Worm (Caenorhabditis elegans) whole organism, L1 larva: Measurements from ENCODE around the gene F54B11.5.

Experiments used
- aly-2 ChIP-seq: fragments of 150-350 bp; optimal IDR thresholded peaks from 2 replicates; lab custom pipeline; 2014; ENCODE audit warnings: missing biosample characterization, missing genetic modification characterization
- ama-1 ChIP-seq: fragments of 150-350 bp; optimal IDR thresholded peaks from 2 replicates; lab custom pipeline; 2014
- ceh-63 ChIP-seq: fragments of 200-800 bp; sonication (Bioruptor generic); optimal IDR thresholded peaks from 2 replicates; lab custom pipeline; 2018; ENCODE audit warnings: mild to moderate bottlenecking, missing genetic modification characterization, missing compliant biosample characterization
- ceh-8 ChIP-seq: fragments of 200-800 bp; sonication (Bioruptor generic); optimal IDR thresholded peaks from 2 replicates; lab custom pipeline; 2018; ENCODE audit warnings: mild to moderate bottlenecking, missing genetic modification characterization, moderate library complexity, missing compliant biosample characterization
- ces-1 ChIP-seq: fragments of 150-350 bp; optimal IDR thresholded peaks from 2 replicates; lab custom pipeline; 2014; ENCODE audit warnings: missing biosample characterization, missing genetic modification reagents, missing genetic modification characterization
- lir-3 ChIP-seq: sonication (generic microtip); optimal IDR thresholded peaks from 2 replicates; lab custom pipeline; 2016; ENCODE audit warnings: mild to moderate bottlenecking, missing genetic modification characterization, moderate library complexity, missing compliant biosample characterization; ENCODE audit not compliant: poor library complexity
- nhr-237 ChIP-seq: fragments of 150-350 bp; optimal IDR thresholded peaks from 2 replicates; lab custom pipeline; 2014; ENCODE audit warnings: missing biosample characterization, missing genetic modification characterization
- nhr-76 ChIP-seq: sonication (generic microtip); optimal IDR thresholded peaks from 2 replicates; lab custom pipeline; 2017; ENCODE audit warnings: missing biosample characterization, missing genetic modification characterization
- nhr-90 ChIP-seq: sonication (generic microtip); optimal IDR thresholded peaks from 2 replicates; lab custom pipeline; 2016; ENCODE audit warnings: mild to moderate bottlenecking, missing genetic modification characterization, missing compliant biosample characterization; ENCODE audit not compliant: poor library complexity
- pag-3 ChIP-seq: sonication (generic microtip); optimal IDR thresholded peaks from 2 replicates; lab custom pipeline; 2017; ENCODE audit warnings: missing genetic modification characterization, mild to moderate bottlenecking, missing compliant biosample characterization, antibody characterized with exemption, borderline replicate concordance; ENCODE audit not compliant: insufficient read depth
- snpc-4 ChIP-seq: fragments of 150-350 bp; optimal IDR thresholded peaks from 2 replicates; lab custom pipeline; 2014; ENCODE audit warnings: missing biosample characterization, missing genetic modification characterization
- unc-130 ChIP-seq: fragments of 150-350 bp; optimal IDR thresholded peaks from 2 replicates; lab custom pipeline; 2017; ENCODE audit warnings: missing biosample characterization, missing genetic modification characterization, inconsistent platforms
- ztf-11 ChIP-seq, 2 experiments: sonication (generic microtip); optimal IDR thresholded peaks; 2 replicates each; lab custom pipeline; 2016 to 2017; ENCODE audit warnings: missing genetic modification characterization in 2 of 2, missing biosample characterization in 1 of 2, missing compliant biosample characterization in 1 of 2
- ztf-4 ChIP-seq: fragments of 150-350 bp; optimal IDR thresholded peaks from 2 replicates; lab custom pipeline; 2014; ENCODE audit warnings: missing biosample characterization, missing genetic modification characterization

ce11 chrX:13544544-13545021, 51.3 kb downstream of the F54B11.5 start:
- TF ChIP-seq ama-1: peak; percentile 68
- no peak for TF ChIP-seq ceh-63 (GFP tag; lab: Kevin White, UChicago)
- TF ChIP-seq pag-3 (tag; lab: Kevin White, UChicago): no peak
- TF ChIP-seq unc-130 (tag; lab: Kevin White, UChicago): no peak
- TF ChIP-seq nhr-90 (tag; lab: Kevin White, UChicago): peak; percentile 22
- no peak for TF ChIP-seq ces-1 (GFP tag; lab: Kevin White, UChicago)
- TF ChIP-seq ztf-11 (tag; optimal IDR thresholded peaks at IDR 0.05; lab: Kevin White, UChicago): no peak
- TF ChIP-seq nhr-76: no peak
- no peak for TF ChIP-seq ztf-4 (tag; lab: Kevin White, UChicago)
- no peak for TF ChIP-seq lir-3 (tag; lab: Kevin White, UChicago)
- no peak for TF ChIP-seq nhr-237
- TF ChIP-seq aly-2: no peak
- no peak for TF ChIP-seq ceh-8
- no peak for TF ChIP-seq snpc-4 (tag; lab: Kevin White, UChicago)
